Fruit fly (Drosophila melanogaster): Measurements from ENCODE around the gene Adk1.

DNA sequence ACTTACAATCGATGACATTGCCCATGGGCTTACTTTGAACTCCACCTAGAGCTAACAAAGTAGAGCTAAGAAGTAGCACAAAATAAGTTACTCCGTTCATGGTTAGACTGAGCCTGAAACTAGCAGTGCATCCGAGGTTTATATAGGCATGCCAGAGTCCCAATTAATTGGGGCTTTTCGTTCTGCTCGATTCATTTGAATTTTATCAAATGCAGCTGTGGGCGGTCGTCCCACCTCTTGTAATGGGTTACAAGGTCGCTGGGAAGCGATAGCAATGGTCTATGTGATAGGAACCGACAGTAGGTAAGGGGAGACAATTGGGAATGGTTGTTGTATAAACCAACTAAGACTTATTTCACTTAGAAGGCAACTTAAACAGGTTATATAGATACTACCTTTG is 28.5 kb downstream of the Adk1 start, which contains the start of gene CG12256:
- TF ChIP-seq fd85E (GFP tag; optimal IDR thresholded peaks at IDR 0.05): no peak
- TF ChIP-seq spab (GFP tag; optimal IDR thresholded peaks at IDR 0.05): no peak
- no peak for TF ChIP-seq CG34406 (GFP tag; optimal IDR thresholded peaks at IDR 0.05)
- no peak for TF ChIP-seq CG6854 (GFP tag; optimal IDR thresholded peaks at IDR 0.05)
- TF ChIP-seq CG10631 (GFP tag; optimal IDR thresholded peaks at IDR 0.05): no peak
- TF ChIP-seq Eip75B (GFP tag; optimal IDR thresholded peaks at IDR 0.05): no peak
- TF ChIP-seq Smox (GFP tag; optimal IDR thresholded peaks at IDR 0.05): no peak

Measured in whole organism, prepupa.